Fruit fly (Drosophila melanogaster) whole organism, pupa: ENCODE measurements around the gene Or85a.

ENCODE experiments used
- CG12605 ChIP-seq: fragments of 200-800 bp; sonication (Bioruptor generic); IDR thresholded peaks from 2 replicates; pipeline ENCODE4 v1.3.6; 2022; ENCODE audit warnings: missing biosample characterization, missing genetic modification characterization
- CG13204 ChIP-seq: fragments of 200-800 bp; sonication (Bioruptor generic); optimal IDR thresholded peaks from 2 replicates; lab custom pipeline; 2018; ENCODE audit warnings: missing biosample characterization, mild to moderate bottlenecking, missing genetic modification characterization, moderate library complexity
- CG14655 ChIP-seq: fragments of 200-800 bp; sonication (Bioruptor generic); optimal IDR thresholded peaks from 3 replicates; lab custom pipeline; 2017; ENCODE audit warnings: mild to moderate bottlenecking, missing biosample characterization, missing genetic modification reagents, missing genetic modification characterization
- CG15710 ChIP-seq: fragments of 200-800 bp; sonication (Bioruptor generic); optimal IDR thresholded peaks from 2 replicates; lab custom pipeline; 2018; ENCODE audit warnings: missing biosample characterization, mild to moderate bottlenecking, missing genetic modification characterization, moderate library complexity
- CG32121 ChIP-seq: fragments of 200-800 bp; sonication (Bioruptor generic); IDR thresholded peaks from 2 replicates; pipeline ENCODE4 v1.3.6; 2022; ENCODE audit warnings: missing biosample characterization, missing genetic modification characterization
- CG8301 ChIP-seq: fragments of 200-800 bp; sonication (Bioruptor generic); optimal IDR thresholded peaks from 2 replicates; lab custom pipeline; 2018; ENCODE audit warnings: missing biosample characterization, mild to moderate bottlenecking, missing genetic modification characterization
- CG9948 ChIP-seq: fragments of 200-800 bp; sonication (Bioruptor generic); optimal IDR thresholded peaks from 2 replicates; lab custom pipeline; 2018; ENCODE audit warnings: missing biosample characterization, mild to moderate bottlenecking, missing genetic modification characterization, moderate library complexity
- EcR ChIP-seq: fragments of 200-800 bp; sonication (Bioruptor generic); optimal IDR thresholded peaks from 3 replicates; lab custom pipeline; 2019; ENCODE audit warnings: missing biosample characterization, missing genetic modification characterization, mild to moderate bottlenecking, moderate library complexity, missing genetic modification reagents
- Pif1A ChIP-seq: fragments of 200-800 bp; sonication (Bioruptor generic); optimal IDR thresholded peaks from 3 replicates; lab custom pipeline; 2016; ENCODE audit warnings: missing biosample characterization, missing genetic modification characterization
- fd96Ca ChIP-seq: fragments of 200-800 bp; sonication (Bioruptor generic); IDR thresholded peaks from 3 replicates; pipeline ENCODE4 v1.3.6; 2022; ENCODE audit warnings: missing biosample characterization, missing genetic modification characterization
- gl ChIP-seq: fragments of 200-800 bp; sonication (Bioruptor generic); optimal IDR thresholded peaks from 2 replicates; lab custom pipeline; 2018; ENCODE audit warnings: missing biosample characterization, mild to moderate bottlenecking, missing genetic modification characterization
- rn ChIP-seq: fragments of 200-800 bp; sonication (Bioruptor generic); IDR thresholded peaks from 2 replicates; pipeline ENCODE4 v1.3.6; 2022; ENCODE audit warnings: missing biosample characterization, missing genetic modification characterization

DNA sequence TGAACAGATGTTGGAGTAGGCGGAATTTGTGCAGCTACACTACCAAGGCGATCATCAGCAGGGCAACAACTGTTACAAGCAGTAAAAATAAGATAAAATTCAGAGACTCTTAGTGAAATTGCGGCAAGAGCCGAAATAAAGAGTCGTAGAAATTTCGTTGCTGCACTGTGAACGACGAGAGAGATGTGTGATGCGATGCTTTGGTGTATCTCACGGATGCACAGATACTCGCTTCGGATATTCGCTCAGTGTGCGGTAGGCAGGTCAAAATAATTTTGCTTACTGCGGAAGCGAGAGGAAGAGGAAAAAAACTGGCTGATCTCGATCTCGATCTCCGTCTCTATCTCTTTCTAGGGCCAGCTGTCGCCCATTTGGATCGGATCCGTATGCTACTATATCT, 32.8 kb upstream of the Or85a start:
- TF ChIP-seq CG8301 (tag; lab: Kevin White, UChicago) (no peak), Pif1A (GFP tag; lab: Kevin White, UChicago) (no peak), EcR (GFP tag; lab: Kevin White, UChicago) (no peak), CG12605 (GFP tag; lab: Robert Waterston, UW) (no peak), CG15710 (no peak), fd96Ca (GFP tag; lab: Robert Waterston, UW) (no peak), CG14655 (GFP tag; lab: Kevin White, UChicago) (no peak), gl (tag; lab: Kevin White, UChicago) (no peak), rn (GFP tag; lab: Robert Waterston, UW) (no peak), CG13204 (GFP tag; lab: Kevin White, UChicago) (no peak), CG32121 (GFP tag; lab: Robert Waterston, UW) (no peak), CG9948 (tag; lab: Kevin White, UChicago) (no peak)
